Worm (Caenorhabditis elegans): ENCODE data around the gene F19B2.6.

F19B2.6 gene

DNA sequence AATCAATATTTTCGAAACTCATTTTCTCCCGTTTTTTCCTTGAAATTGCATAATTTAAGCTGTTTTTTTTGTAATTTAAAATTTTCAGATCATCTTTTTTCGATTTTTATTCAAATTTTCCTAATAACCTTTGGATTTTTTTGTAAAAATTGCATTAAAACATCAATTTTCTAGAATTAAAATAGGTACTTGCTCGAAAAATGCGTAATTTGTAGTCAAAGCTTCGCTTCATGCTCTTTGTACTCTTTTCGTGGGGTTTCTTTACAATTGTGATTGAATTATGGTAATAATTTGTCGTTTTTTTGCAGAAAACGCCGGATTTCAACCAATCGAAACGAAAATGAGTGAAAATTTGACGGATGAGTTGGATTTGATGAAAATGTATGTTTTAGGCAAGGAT lies 40.6 kb downstream of the F19B2.6 start, which contains the start of gene fog-2:
fog-2 (plus strand) TSS at position 301 of the 400 bp plus-strand sequence.
- TF ChIP-seq rec-8 (tag; optimal IDR thresholded peaks at IDR 0.05), result no peak
- TF ChIP-seq ccch-3 (GFP tag; optimal IDR thresholded peaks at IDR 0.05), result no peak
- no peak for TF ChIP-seq ceh-27 (GFP tag; optimal IDR thresholded peaks at IDR 0.05)

DNA sequence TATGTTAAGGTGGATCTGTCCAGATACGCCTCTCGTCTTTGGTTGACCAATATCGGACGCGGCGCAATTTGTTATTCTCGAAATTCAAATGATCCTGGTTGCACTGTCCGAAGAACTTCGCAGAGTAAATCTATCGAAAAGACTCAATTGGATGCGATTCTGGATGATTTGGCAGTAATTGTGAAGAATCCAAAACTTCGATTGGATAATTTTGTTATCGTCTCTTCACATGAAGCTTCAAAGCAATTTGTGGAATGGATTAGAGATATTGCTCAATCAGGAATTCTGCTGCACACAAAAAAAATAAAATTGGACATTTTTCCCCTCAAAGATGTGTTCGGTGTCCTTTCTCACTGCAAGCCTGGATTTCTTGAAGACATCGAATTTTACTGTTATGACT lies 41.3 kb downstream of the F19B2.6 start:
- TF ChIP-seq hmg-20 (GFP tag; IDR thresholded peaks at IDR 0.05) (no peak), ceh-79 (tag; optimal IDR thresholded peaks at IDR 0.05) (no peak), B0261.1 (tag; optimal IDR thresholded peaks at IDR 0.05) (no peak), nhr-179 (tag; optimal IDR thresholded peaks at IDR 0.05) (no peak), repo-1 (tag; optimal IDR thresholded peaks at IDR 0.05) (no peak), ztf-26 (tag; optimal IDR thresholded peaks at IDR 0.05) (no peak), ama-1 (optimal IDR thresholded peaks at IDR 0.05) (no peak), ama-1 (GFP tag; optimal IDR thresholded peaks at IDR 0.05) (no peak), Y53F4B.3 (GFP tag; IDR thresholded peaks at IDR 0.05) (no peak), nfya-2 (GFP tag; IDR thresholded peaks at IDR 0.05) (no peak), aptf-3 (GFP tag; IDR thresholded peaks at IDR 0.05) (no peak), hrde-1 (tag; optimal IDR thresholded peaks at IDR 0.05; ENCODE audit: borderline replicate concordance) (no peak), lin-54 (GFP tag; optimal IDR thresholded peaks at IDR 0.05) (no peak), ztf-18 (tag; optimal IDR thresholded peaks at IDR 0.05) (no peak), madf-3 (GFP tag; IDR thresholded peaks at IDR 0.05) (no peak), cebp-1 (GFP tag; IDR thresholded peaks at IDR 0.05) (no peak), cebp-1 (tag; optimal IDR thresholded peaks at IDR 0.05) (no peak), dpl-1 (GFP tag; optimal IDR thresholded peaks at IDR 0.05) (no peak), mcd-1 (GFP tag; IDR thresholded peaks at IDR 0.05) (no peak), T07F8.4 (tag; optimal IDR thresholded peaks at IDR 0.05) (no peak), zim-3 (tag; optimal IDR thresholded peaks at IDR 0.05) (no peak), F57C9.4 (tag; optimal IDR thresholded peaks at IDR 0.05) (no peak)

DNA sequence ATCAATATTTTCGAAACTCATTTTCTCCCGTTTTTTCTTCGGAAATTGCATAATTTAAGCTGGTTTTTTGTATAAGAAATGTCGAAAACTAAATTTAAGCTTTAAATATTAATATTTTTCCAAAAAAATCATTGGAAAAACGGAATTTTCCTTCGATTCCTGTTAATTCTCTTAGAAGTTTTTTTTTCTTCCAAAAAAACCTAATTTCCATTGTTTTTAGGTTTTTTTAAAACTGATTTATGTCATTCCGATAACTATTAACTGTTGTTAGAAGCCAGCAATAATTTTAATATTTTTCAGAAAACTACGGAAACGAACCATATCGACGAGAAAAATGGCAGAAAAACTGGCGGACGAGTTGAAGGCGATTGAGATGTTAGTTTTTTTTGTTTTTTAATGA lies 43.0 kb downstream of the F19B2.6 start, which contains the start of gene fbxa-114:
fbxa-114 (plus strand) TSS at position 301 of the 400 bp plus-strand sequence.
- TF ChIP-seq lag-1 (GFP tag; IDR thresholded peaks at IDR 0.05) (no peak), egrh-3 (GFP tag; IDR thresholded peaks at IDR 0.05) (no peak), Y53F4B.3 (GFP tag; IDR thresholded peaks at IDR 0.05) (no peak), him-1 (tag; optimal IDR thresholded peaks at IDR 0.05) (no peak), attf-6 (GFP tag; IDR thresholded peaks at IDR 0.05) (no peak), snpc-1.3 (tag; optimal IDR thresholded peaks at IDR 0.05; ENCODE audit: insufficient read depth) (no peak)

DNA sequence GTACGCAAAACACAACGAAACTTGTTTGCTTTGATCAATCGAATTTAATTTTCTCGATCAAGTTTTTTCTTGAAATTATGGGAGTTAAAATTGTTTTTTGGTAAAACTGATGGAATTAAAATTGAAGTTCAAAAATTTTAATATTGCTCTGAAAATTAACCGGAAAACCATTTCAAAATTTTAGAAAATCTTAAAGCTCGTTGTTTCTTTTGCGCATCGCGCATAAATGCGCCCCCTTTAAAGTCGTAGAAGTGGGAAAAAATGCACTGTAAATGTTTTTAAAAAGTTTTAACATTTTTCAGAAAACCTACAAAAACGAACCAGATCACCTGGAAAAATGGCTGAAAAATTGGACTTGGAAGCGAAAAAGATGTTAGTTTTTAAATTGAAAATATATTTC lies 44.8 kb downstream of the F19B2.6 start, which contains the start of gene fbxa-113:
fbxa-113 (plus strand) TSS at position 301 of the 400 bp plus-strand sequence.
- TF ChIP-seq T26A5.8 (tag; optimal IDR thresholded peaks at IDR 0.05) (no peak), him-1 (tag; optimal IDR thresholded peaks at IDR 0.05) (peak; percentile 39), ztf-6 (GFP tag; IDR thresholded peaks at IDR 0.05) (no peak)

DNA sequence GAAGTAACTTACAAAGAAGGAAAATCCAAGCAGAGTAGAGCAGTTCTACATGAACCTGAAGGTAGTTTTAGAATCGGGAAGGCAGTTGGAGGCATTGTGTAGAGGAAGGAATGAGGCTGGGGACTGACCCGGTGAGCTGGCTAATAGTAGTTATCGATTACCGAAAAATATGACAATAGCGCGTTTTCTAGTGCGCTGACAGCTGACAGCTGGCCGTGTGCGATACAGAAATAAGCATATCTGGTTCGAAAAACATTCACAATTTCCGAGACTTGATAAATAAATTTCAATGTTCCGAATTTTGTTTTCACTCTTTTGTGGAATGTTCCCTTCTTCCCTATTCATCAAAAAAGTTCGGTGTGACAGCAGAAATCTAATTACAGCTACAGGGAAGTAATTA lies 47.8 kb downstream of the F19B2.6 start, which contains the start of the genes fbxb-59 and srbc-34:
fbxb-59 (minus strand) TSS at position 101 of the 400 bp plus-strand sequence.
srbc-34 (plus strand) TSS at position 233 of the 400 bp plus-strand sequence.
- TF ChIP-seq B0261.1 (tag; optimal IDR thresholded peaks at IDR 0.05) (no peak), B0336.3 (GFP tag; IDR thresholded peaks at IDR 0.05) (no peak), dpff-1 (tag; optimal IDR thresholded peaks at IDR 0.05) (no peak), efl-1 (GFP tag; optimal IDR thresholded peaks at IDR 0.05) (no peak), F55B11.4 (tag; optimal IDR thresholded peaks at IDR 0.05; ENCODE audit: borderline replicate concordance, insufficient read depth) (no peak), hlh-26 (GFP tag; conservative IDR thresholded peaks at IDR 0.05) (no peak), tbx-9 (tag; optimal IDR thresholded peaks at IDR 0.05; ENCODE audit: borderline replicate concordance) (no peak), zim-3 (tag; optimal IDR thresholded peaks at IDR 0.05) (no peak), rpc-1 (optimal IDR thresholded peaks at IDR 0.05) (no peak), rpc-1 (tag; optimal IDR thresholded peaks at IDR 0.05) (no peak), xnd-1 (tag; optimal IDR thresholded peaks at IDR 0.05) (no peak), ztf-6 (GFP tag; IDR thresholded peaks at IDR 0.05) (no peak), hrde-1 (tag; optimal IDR thresholded peaks at IDR 0.05; ENCODE audit: borderline replicate concordance) (no peak), ztf-22 (GFP tag; optimal IDR thresholded peaks at IDR 0.05) (no peak), F23B12.7 (tag; optimal IDR thresholded peaks at IDR 0.05; ENCODE audit: insufficient read depth) (no peak), bed-2 (GFP tag; IDR thresholded peaks at IDR 0.05) (no peak)
